Worm (Caenorhabditis elegans) whole organism, L3 larva: ENCODE data around the gene twf-2.

Experiments used
- ama-1 ChIP-seq: fragments of 150-350 bp; optimal IDR thresholded peaks from 2 replicates; lab custom pipeline; 2018
- egl-27 ChIP-seq: sonication (generic microtip); optimal IDR thresholded peaks from 4 replicates; lab custom pipeline; 2017; ENCODE audit warnings: missing biosample characterization, missing genetic modification reagents, missing genetic modification characterization
- nhr-237 ChIP-seq: fragments of 150-350 bp; optimal IDR thresholded peaks from 2 replicates; lab custom pipeline; 2014; ENCODE audit warnings: missing biosample characterization, missing genetic modification characterization
- sea-2 ChIP-seq: fragments of 150-350 bp; sonication (generic microtip); optimal IDR thresholded peaks from 4 replicates; lab custom pipeline; 2014; ENCODE audit warnings: missing biosample characterization, missing genetic modification reagents, missing genetic modification characterization
- tbx-2 ChIP-seq: sonication (generic microtip); optimal IDR thresholded peaks from 2 replicates; lab custom pipeline; 2016; ENCODE audit warnings: mild to moderate bottlenecking, missing genetic modification characterization, missing compliant biosample characterization
- unc-62 ChIP-seq: fragments of 150-350 bp; sonication (generic microtip); optimal IDR thresholded peaks from 4 replicates; lab custom pipeline; 2014; ENCODE audit warnings: missing biosample characterization, missing genetic modification reagents, missing genetic modification characterization
- zag-1 ChIP-seq: fragments of 150-350 bp; optimal IDR thresholded peaks from 2 replicates; lab custom pipeline; 2014; ENCODE audit warnings: missing biosample characterization, missing genetic modification characterization
- ztf-4 ChIP-seq: fragments of 150-350 bp; optimal IDR thresholded peaks from 2 replicates; lab custom pipeline; 2014; ENCODE audit warnings: missing biosample characterization, missing genetic modification characterization

ce11 chrX:16411985-16412384, 34.0 kb upstream of the twf-2 start:
- TF ChIP-seq ztf-4 (no peak), sea-2 (GFP tag; lab: Kevin White, UChicago) (no peak), ama-1 (lab: Kevin White, UChicago) (no peak), nhr-237 (tag; lab: Kevin White, UChicago) (no peak), zag-1 (tag; lab: Kevin White, UChicago) (no peak), egl-27 (tag; lab: Kevin White, UChicago) (no peak), unc-62 (GFP tag; lab: Kevin White, UChicago) (no peak), tbx-2 (tag; lab: Kevin White, UChicago) (no peak)
